Worm (Caenorhabditis elegans): ENCODE measurements around the gene Y57A10C.11.

Gene Y57A10C.11

ce11 chrII:12457275-12457674 is 42.6 kb upstream of the Y57A10C.11 start, which contains the start of gene sre-38:
TSS of gene sre-38 (plus strand) at chrII:12457575.
- TF ChIP-seq snpc-1.2 (GFP tag; IDR thresholded peaks at IDR 0.05), result no peak
- TF ChIP-seq nhr-28 (tag; optimal IDR thresholded peaks at IDR 0.05), result no peak
- no peak for TF ChIP-seq R02D3.7 (tag; optimal IDR thresholded peaks at IDR 0.05)
- TF ChIP-seq pha-4 (GFP tag; IDR thresholded peaks at IDR 0.05), result no peak
- no peak for TF ChIP-seq pha-4 (tag; optimal IDR thresholded peaks at IDR 0.05)
- no peak for TF ChIP-seq aha-1 (tag)
- TF ChIP-seq Y75B8A.6 (GFP tag; IDR thresholded peaks at IDR 0.05), result no peak

ce11 chrII:12456633-12457032 is 41.9 kb upstream of the Y57A10C.11 start, which contains the start of gene sre-32:
TSS of gene sre-32 (minus strand) at chrII:12456733.
- no peak for TF ChIP-seq T20F7.1 (GFP tag; optimal IDR thresholded peaks at IDR 0.05)
- TF ChIP-seq hif-1 (tag; optimal IDR thresholded peaks at IDR 0.05), result no peak
- no peak for TF ChIP-seq madf-9 (GFP tag; conservative IDR thresholded peaks at IDR 0.05)
- no peak for TF ChIP-seq nhr-25 (tag; optimal IDR thresholded peaks at IDR 0.05; ENCODE audit: borderline replicate concordance, insufficient read depth)

- TF ChIP-seq daf-19 (GFP tag; conservative IDR thresholded peaks at IDR 0.05) (no peak), aha-1 (tag) (peak; percentile 81)
Measured at ce11 chrII:12452754-12453352, 38.1 kb upstream of the Y57A10C.11 start, which contains the start of the genes sre-35 and sre-33. TSS of gene sre-35 (minus strand) at chrII:12452854. TSS of gene sre-33 (plus strand) at chrII:12453302.

ce11 chrII:12449849-12450248 is 35.1 kb upstream of the Y57A10C.11 start, which contains the start of gene sre-34:
TSS of gene sre-34 (plus strand) at chrII:12450149.
- TF ChIP-seq zip-11 (GFP tag; IDR thresholded peaks at IDR 0.05) (no peak), snpc-1.2 (GFP tag; IDR thresholded peaks at IDR 0.05) (no peak), Y75B8A.6 (GFP tag; IDR thresholded peaks at IDR 0.05) (no peak), fkh-10 (GFP tag; optimal IDR thresholded peaks at IDR 0.05) (no peak), unc-130 (GFP tag; optimal IDR thresholded peaks at IDR 0.05) (no peak), ZK337.2 (GFP tag; IDR thresholded peaks at IDR 0.05) (no peak), unc-39 (tag; optimal IDR thresholded peaks at IDR 0.05) (no peak), nhr-41 (GFP tag; IDR thresholded peaks at IDR 0.05) (no peak), ceh-28 (tag; optimal IDR thresholded peaks at IDR 0.05) (no peak), ZK546.5 (tag; optimal IDR thresholded peaks at IDR 0.05) (no peak), egl-43 (GFP tag; IDR thresholded peaks at IDR 0.05) (no peak), nhr-42 (GFP tag; IDR thresholded peaks at IDR 0.05) (no peak)

- no peak for TF ChIP-seq mdt-29 (GFP tag; IDR thresholded peaks at IDR 0.05)
- no peak for TF ChIP-seq lin-39 (tag; optimal IDR thresholded peaks at IDR 0.05)
- no peak for TF ChIP-seq arid-1 (GFP tag; conservative IDR thresholded peaks at IDR 0.05)
- TF ChIP-seq dve-1 (tag; optimal IDR thresholded peaks at IDR 0.05; ENCODE audit: insufficient read depth), result no peak
Measured at ce11 chrII:12448241-12448640, 33.5 kb upstream of the Y57A10C.11 start, which contains the start of gene srh-27. TSS of gene srh-27 (plus strand) at chrII:12448541.

- no peak for TF ChIP-seq lin-39 (tag; optimal IDR thresholded peaks at IDR 0.05)
- TF ChIP-seq F26F4.8 (GFP tag; conservative IDR thresholded peaks at IDR 0.05), result no peak
- no peak for TF ChIP-seq ceh-62 (tag; optimal IDR thresholded peaks at IDR 0.05)
- TF ChIP-seq aha-1 (tag), result peak; percentile 55
- no peak for TF ChIP-seq F10B5.3 (tag; optimal IDR thresholded peaks at IDR 0.05)
Measured at ce11 chrII:12444679-12445376, 30.1 kb upstream of the Y57A10C.11 start, which contains the start of the genes W05H5.1 and pitr-6. TSS of gene W05H5.1 (minus strand) at chrII:12444779. TSS of gene pitr-6 (plus strand) at chrII:12445326.
